Worm (Caenorhabditis elegans) whole organism, late embryonic: ENCODE data around the gene R07E5.11.

Source experiments
- C08G9.2 ChIP-seq: sonication (generic microtip); optimal IDR thresholded peaks from 2 replicates; lab custom pipeline; 2016; ENCODE audit warnings: mild to moderate bottlenecking, missing genetic modification characterization, moderate library complexity, missing compliant biosample characterization
- C38D4.7 ChIP-seq: fragments of 200-800 bp; sonication (Bioruptor generic); optimal IDR thresholded peaks from 2 replicates; lab custom pipeline; 2018; ENCODE audit warnings: mild to moderate bottlenecking, missing genetic modification characterization, moderate library complexity, missing compliant biosample characterization
- K02D7.2 ChIP-seq: sonication (generic microtip); optimal IDR thresholded peaks from 2 replicates; lab custom pipeline; 2017; ENCODE audit warnings: mild to moderate bottlenecking, missing genetic modification characterization, missing compliant biosample characterization
- K09A11.1 ChIP-seq: sonication (generic microtip); optimal IDR thresholded peaks from 2 replicates; lab custom pipeline; 2017; ENCODE audit warnings: antibody characterized with exemption, mild to moderate bottlenecking, missing genetic modification characterization, missing compliant biosample characterization; ENCODE audit not compliant: insufficient read depth
- Y22D7AL.16 ChIP-seq: sonication (generic microtip); optimal IDR thresholded peaks from 2 replicates; lab custom pipeline; 2016; ENCODE audit warnings: missing genetic modification characterization, missing compliant biosample characterization
- ceh-14 ChIP-seq: sonication (generic microtip); optimal IDR thresholded peaks from 2 replicates; lab custom pipeline; 2016; ENCODE audit warnings: missing genotype, missing genetic modification characterization, missing compliant biosample characterization
- ceh-19 ChIP-seq: fragments of 200-800 bp; sonication (Bioruptor generic); optimal IDR thresholded peaks from 2 replicates; lab custom pipeline; 2018; ENCODE audit warnings: mild to moderate bottlenecking, missing genetic modification characterization, missing compliant biosample characterization
- ceh-2 ChIP-seq: sonication (generic microtip); optimal IDR thresholded peaks from 2 replicates; lab custom pipeline; 2016; ENCODE audit warnings: missing genotype, missing genetic modification characterization, missing compliant biosample characterization
- ceh-24 ChIP-seq: sonication (generic microtip); optimal IDR thresholded peaks from 2 replicates; lab custom pipeline; 2016; ENCODE audit warnings: mild to moderate bottlenecking, missing genetic modification characterization, missing compliant biosample characterization
- ceh-30 ChIP-seq: fragments of 150-350 bp; optimal IDR thresholded peaks from 2 replicates; lab custom pipeline; 2014; ENCODE audit warnings: missing biosample characterization, missing genetic modification characterization
- ceh-31 ChIP-seq: sonication (generic microtip); optimal IDR thresholded peaks from 2 replicates; lab custom pipeline; 2016; ENCODE audit warnings: missing genetic modification characterization, missing compliant biosample characterization
- ceh-34 ChIP-seq: sonication (generic microtip); optimal IDR thresholded peaks from 2 replicates; lab custom pipeline; 2016; ENCODE audit warnings: mild to moderate bottlenecking, missing genetic modification characterization, missing compliant biosample characterization
- ceh-45 ChIP-seq: fragments of 200-800 bp; sonication (Bioruptor generic); IDR thresholded peaks from 2 replicates; pipeline ENCODE4 v1.3.6; 2022; ENCODE audit warnings: missing genetic modification reagents, missing genetic modification characterization, missing compliant biosample characterization
- ceh-6 ChIP-seq: fragments of 200-800 bp; sonication (Bioruptor generic); optimal IDR thresholded peaks from 2 replicates; lab custom pipeline; 2018; ENCODE audit warnings: mild to moderate bottlenecking, missing genetic modification characterization, missing compliant biosample characterization
- che-1 ChIP-seq: sonication (generic microtip); optimal IDR thresholded peaks from 2 replicates; lab custom pipeline; 2016; ENCODE audit warnings: mild to moderate bottlenecking, missing genetic modification characterization, missing compliant biosample characterization
- dmd-4 ChIP-seq: sonication (generic microtip); optimal IDR thresholded peaks from 2 replicates; lab custom pipeline; 2016; ENCODE audit warnings: borderline replicate concordance, missing genetic modification characterization, missing compliant biosample characterization
- elt-2 ChIP-seq: sonication (generic microtip); optimal IDR thresholded peaks from 2 replicates; lab custom pipeline; 2016; ENCODE audit warnings: missing genetic modification reagents, missing genetic modification characterization, missing compliant biosample characterization
- fax-1 ChIP-seq: sonication (generic microtip); optimal IDR thresholded peaks from 2 replicates; lab custom pipeline; 2016; ENCODE audit warnings: missing genotype, missing genetic modification characterization, missing compliant biosample characterization
- fkh-10 ChIP-seq: fragments of 150-350 bp; optimal IDR thresholded peaks from 2 replicates; lab custom pipeline; 2014; ENCODE audit warnings: missing biosample characterization, missing genetic modification reagents, missing genetic modification characterization
- fkh-6 ChIP-seq: sonication (generic microtip); optimal IDR thresholded peaks from 2 replicates; lab custom pipeline; 2016; ENCODE audit warnings: missing genetic modification characterization, missing compliant biosample characterization
- hlh-15 ChIP-seq: sonication (generic microtip); optimal IDR thresholded peaks from 2 replicates; lab custom pipeline; 2016; ENCODE audit warnings: missing genetic modification characterization, missing compliant biosample characterization
- hlh-30 ChIP-seq: sonication (generic microtip); optimal IDR thresholded peaks from 2 replicates; lab custom pipeline; 2017; ENCODE audit warnings: antibody characterized with exemption, missing genetic modification characterization, missing compliant biosample characterization; ENCODE audit not compliant: insufficient read depth
- hlh-6 ChIP-seq: sonication (generic microtip); optimal IDR thresholded peaks from 2 replicates; lab custom pipeline; 2016; ENCODE audit warnings: missing genotype, missing genetic modification characterization, missing compliant biosample characterization
- lin-11 ChIP-seq: fragments of 200-800 bp; sonication (Bioruptor generic); optimal IDR thresholded peaks from 2 replicates; lab custom pipeline; 2018; ENCODE audit warnings: mild to moderate bottlenecking, missing genetic modification characterization, missing compliant biosample characterization
- madf-2 ChIP-seq: sonication (generic microtip); optimal IDR thresholded peaks from 2 replicates; lab custom pipeline; 2017; ENCODE audit warnings: missing genetic modification characterization, missing compliant biosample characterization
- nfya-1 ChIP-seq: sonication (generic microtip); optimal IDR thresholded peaks from 2 replicates; lab custom pipeline; 2017; ENCODE audit warnings: missing genetic modification characterization, mild to moderate bottlenecking, missing compliant biosample characterization, antibody characterized with exemption, moderate library complexity
- nhr-11 ChIP-seq: fragments of 150-350 bp; optimal IDR thresholded peaks from 2 replicates; lab custom pipeline; 2014; ENCODE audit warnings: missing biosample characterization, missing genetic modification characterization
- nhr-232 ChIP-seq: sonication (generic microtip); optimal IDR thresholded peaks from 2 replicates; lab custom pipeline; 2016; ENCODE audit warnings: missing genetic modification characterization, missing compliant biosample characterization
- npax-4 ChIP-seq: sonication (generic microtip); optimal IDR thresholded peaks from 2 replicates; lab custom pipeline; 2016; ENCODE audit warnings: missing genetic modification characterization, missing compliant biosample characterization
- pat-9 ChIP-seq: fragments of 200-800 bp; sonication (Bioruptor generic); optimal IDR thresholded peaks from 2 replicates; lab custom pipeline; 2018; ENCODE audit warnings: mild to moderate bottlenecking, missing genetic modification characterization, moderate library complexity, missing compliant biosample characterization
- pax-1 ChIP-seq: fragments of 150-350 bp; optimal IDR thresholded peaks from 2 replicates; lab custom pipeline; 2014; ENCODE audit warnings: missing biosample characterization, missing genetic modification characterization
- pha-2 ChIP-seq: sonication (generic microtip); optimal IDR thresholded peaks from 2 replicates; lab custom pipeline; 2017; ENCODE audit warnings: mild to moderate bottlenecking, missing genetic modification characterization, missing compliant biosample characterization
- ref-2 ChIP-seq: sonication (generic microtip); optimal IDR thresholded peaks from 2 replicates; lab custom pipeline; 2016; ENCODE audit warnings: missing genetic modification characterization, missing compliant biosample characterization
- sdc-2 ChIP-seq: sonication (generic microtip); optimal IDR thresholded peaks from 2 replicates; lab custom pipeline; 2016; ENCODE audit warnings: missing genotype, missing genetic modification characterization, missing compliant biosample characterization
- sox-2 ChIP-seq: fragments of 200-800 bp; sonication (Bioruptor generic); IDR thresholded peaks from 2 replicates; pipeline ENCODE4 v1.3.6; 2022; ENCODE audit warnings: missing genetic modification reagents, missing genetic modification characterization, missing compliant biosample characterization
- sox-4 ChIP-seq: sonication (generic microtip); optimal IDR thresholded peaks from 2 replicates; lab custom pipeline; 2017; ENCODE audit warnings: mild to moderate bottlenecking, missing genetic modification characterization, inconsistent platforms, missing compliant biosample characterization
- syd-9 ChIP-seq: sonication (generic microtip); optimal IDR thresholded peaks from 2 replicates; lab custom pipeline; 2016; ENCODE audit warnings: mild to moderate bottlenecking, missing genetic modification characterization, moderate library complexity, missing compliant biosample characterization
- tbx-2 ChIP-seq: sonication (generic microtip); optimal IDR thresholded peaks from 2 replicates; lab custom pipeline; 2016; ENCODE audit warnings: missing genetic modification characterization, missing compliant biosample characterization
- ttx-3 ChIP-seq: sonication (generic microtip); optimal IDR thresholded peaks from 2 replicates; lab custom pipeline; 2016; ENCODE audit warnings: missing genetic modification reagents, missing genetic modification characterization, missing compliant biosample characterization
- unc-3 ChIP-seq, 2 experiments: fragments of 200-800 bp in 1 of 2; sonication (Bioruptor generic) in 1 of 2; sonication (generic microtip) in 1 of 2; conservative IDR thresholded peaks in 1 of 2; optimal IDR thresholded peaks in 1 of 2; 2 replicates each; pipeline versions ENCODE4 v1.3.6 to Lab custom; 2016 to 2022; ENCODE audit warnings: missing compliant biosample characterization in 2 of 2, missing genetic modification characterization in 2 of 2, missing genetic modification reagents in 1 of 2
- unc-42 ChIP-seq: sonication (generic microtip); optimal IDR thresholded peaks from 2 replicates; lab custom pipeline; 2016; ENCODE audit warnings: missing genotype, missing genetic modification characterization, missing compliant biosample characterization
- unc-86 ChIP-seq: sonication (generic microtip); optimal IDR thresholded peaks from 2 replicates; lab custom pipeline; 2016; ENCODE audit warnings: missing genetic modification characterization, missing compliant biosample characterization
- zip-5 ChIP-seq: sonication (generic microtip); optimal IDR thresholded peaks from 2 replicates; lab custom pipeline; 2016; ENCODE audit warnings: missing genetic modification characterization, missing compliant biosample characterization
- ztf-16 ChIP-seq: sonication (generic microtip); optimal IDR thresholded peaks from 2 replicates; lab custom pipeline; 2017; ENCODE audit warnings: missing genetic modification characterization, missing compliant biosample characterization

R07E5.11 gene

DNA sequence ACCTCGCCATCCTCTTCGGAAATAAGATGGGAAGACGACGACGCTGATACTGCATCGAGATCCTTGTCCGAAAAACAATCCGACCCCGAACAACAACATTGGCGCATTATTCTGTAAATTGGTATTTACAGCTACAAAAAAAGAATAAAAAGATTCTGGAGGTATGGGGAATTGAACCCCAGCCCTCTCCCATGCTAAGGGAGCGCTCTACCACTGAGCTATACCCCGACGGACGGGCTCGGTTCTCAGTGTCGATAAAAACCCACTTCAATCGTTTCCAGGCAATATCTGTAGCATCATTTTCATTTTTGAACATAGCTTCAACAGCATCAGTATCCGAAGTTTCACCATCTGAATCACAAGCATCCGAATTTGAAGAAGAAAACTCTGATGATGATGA, 13.8 kb upstream of the R07E5.11 start (continued):
- TF ChIP-seq dmd-4 (tag; lab: Kevin White, UChicago), result no peak

DNA sequence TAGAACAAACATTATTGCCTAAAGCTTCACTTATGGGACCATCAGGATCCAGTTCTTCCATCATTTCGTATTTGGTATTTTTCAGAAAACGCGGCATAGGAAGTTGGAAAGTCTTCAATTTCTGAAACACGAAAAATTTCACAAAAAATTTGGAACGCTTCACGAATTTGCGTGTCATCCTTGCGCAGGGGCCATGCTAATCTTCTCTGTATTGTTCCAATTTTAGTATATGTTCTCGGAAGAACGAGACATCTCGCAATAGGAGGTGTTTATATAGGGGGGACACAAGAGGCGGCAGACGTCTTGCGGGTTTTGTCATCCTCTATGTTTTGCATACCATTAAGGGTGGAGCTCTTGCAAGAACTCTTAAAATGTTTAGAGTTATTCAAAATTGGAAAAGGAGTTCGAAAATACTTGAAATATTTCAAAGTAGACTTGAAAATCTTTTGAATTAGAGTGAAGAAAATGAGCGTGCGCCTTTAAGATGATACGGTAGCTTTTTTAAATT, 11.7 kb upstream of the R07E5.11 start:
- TF ChIP-seq fkh-6 (tag; lab: Kevin White, UChicago) (peak; percentile 62), C08G9.2 (tag; lab: Kevin White, UChicago) (peak; percentile 24), madf-2 (tag; lab: Kevin White, UChicago) (peak; percentile 33), ceh-14 (peak; percentile 43), unc-86 (tag; lab: Kevin White, UChicago) (peak; percentile 49), elt-2 (tag; lab: Kevin White, UChicago) (peak; percentile 57), ztf-16 (peak; percentile 17), ceh-45 (GFP tag; lab: Robert Waterston, UW) (peak; percentile 82), Y22D7AL.16 (tag; lab: Kevin White, UChicago) (peak; percentile 35), ceh-19 (peak; percentile 63), ttx-3 (tag; lab: Kevin White, UChicago) (peak; percentile 54), syd-9 (tag; lab: Kevin White, UChicago) (peak; percentile 22), sox-2 (GFP tag; lab: Robert Waterston, UW) (peak; percentile 91), ceh-34 (tag; lab: Kevin White, UChicago) (peak; percentile 32), ceh-24 (peak; percentile 40), K02D7.2 (tag; lab: Kevin White, UChicago) (peak; percentile 58), ref-2 (tag; lab: Kevin White, UChicago) (peak; percentile 44), tbx-2 (tag; lab: Kevin White, UChicago) (peak; percentile 7), zip-5 (tag; lab: Kevin White, UChicago) (peak; percentile 40), npax-4 (tag; lab: Kevin White, UChicago) (peak; percentile 48), dmd-4 (tag; lab: Kevin White, UChicago) (peak; percentile 24), fax-1 (tag; lab: Kevin White, UChicago) (peak; percentile 5), pat-9 (tag; lab: Kevin White, UChicago) (peak; percentile 66), che-1 (tag; lab: Kevin White, UChicago) (peak; percentile 73), lin-11 (tag; lab: Kevin White, UChicago) (peak; percentile 14), hlh-15 (tag; lab: Kevin White, UChicago) (peak; percentile 32), ceh-6 (GFP tag; lab: Kevin White, UChicago) (peak; percentile 42), C38D4.7 (GFP tag; lab: Kevin White, UChicago) (peak; percentile 70), nhr-232 (tag; lab: Kevin White, UChicago) (peak; percentile 53), pha-2 (tag; lab: Kevin White, UChicago) (peak; percentile 64), sdc-2 (tag; lab: Kevin White, UChicago) (peak; percentile 40), ceh-2 (tag; lab: Kevin White, UChicago) (peak; percentile 63), hlh-6 (tag; lab: Kevin White, UChicago) (peak; percentile 67), unc-3 (GFP tag; conservative IDR thresholded peaks at IDR 0.05; lab: Robert Waterston, UW) (peak; percentile 80), unc-3 (tag; optimal IDR thresholded peaks at IDR 0.05; lab: Kevin White, UChicago) (peak; percentile 17), sox-4 (peak; percentile 59)

DNA sequence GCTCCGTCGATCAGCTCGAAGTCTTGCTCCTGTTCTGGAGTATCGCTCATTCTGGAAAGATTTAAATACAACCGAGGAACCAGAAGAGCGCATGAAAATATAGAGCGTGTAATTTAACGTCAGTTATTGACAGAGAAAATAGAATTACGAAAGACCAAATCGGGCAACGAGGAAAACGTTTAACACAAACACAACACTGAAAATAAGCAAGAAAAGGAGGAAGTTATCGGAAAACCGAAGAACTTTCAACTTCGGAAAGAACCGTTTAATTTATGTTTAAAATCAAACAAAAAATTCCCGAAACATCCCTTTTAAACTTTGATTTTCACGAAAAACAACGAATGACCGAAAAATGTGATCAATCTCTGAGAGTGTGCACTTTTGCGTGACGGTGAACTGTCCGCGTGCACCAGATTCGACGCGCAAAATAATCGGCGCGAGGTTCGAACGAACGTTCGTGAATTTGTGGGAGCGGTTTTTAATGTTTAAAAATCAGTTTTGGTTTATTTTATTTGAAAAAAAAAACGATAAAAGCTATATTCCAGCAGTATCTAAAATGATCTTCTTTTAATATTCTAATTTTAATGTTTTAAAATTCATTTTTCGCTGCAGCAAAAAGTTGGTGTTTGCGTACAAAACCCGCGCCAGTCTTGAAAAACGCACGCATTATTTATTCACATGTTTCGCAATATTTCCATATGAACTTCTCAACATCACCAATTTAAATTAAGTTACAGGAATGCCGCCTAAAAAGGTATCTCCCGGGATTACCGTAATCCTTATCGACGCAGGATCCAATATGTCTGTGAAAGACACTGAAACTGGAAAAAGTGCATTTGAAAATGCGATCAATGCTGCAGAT, 4.3 kb upstream of the R07E5.11 start, which contains the start of the genes R07E5.7 and cku-80:
Gene R07E5.7 (minus strand): TSS at position 51 of the 862 bp plus-strand sequence.
Gene cku-80 (plus strand): TSS at position 732 of the 862 bp plus-strand sequence.
- TF ChIP-seq unc-3 (GFP tag; conservative IDR thresholded peaks at IDR 0.05; lab: Robert Waterston, UW) (no peak), unc-3 (tag; optimal IDR thresholded peaks at IDR 0.05; lab: Kevin White, UChicago) (no peak), ceh-30 (no peak), hlh-30 (tag; lab: Kevin White, UChicago) (peak; percentile 64), tbx-2 (tag; lab: Kevin White, UChicago) (no peak), elt-2 (tag; lab: Kevin White, UChicago) (peak; percentile 39), nhr-11 (tag; lab: Kevin White, UChicago) (no peak), lin-11 (tag; lab: Kevin White, UChicago) (no peak), npax-4 (tag; lab: Kevin White, UChicago) (no peak), sox-2 (GFP tag; lab: Robert Waterston, UW) (no peak), nfya-1 (peak; percentile 53), pax-1 (no peak), pat-9 (tag; lab: Kevin White, UChicago) (peak; percentile 12), ceh-31 (tag; lab: Kevin White, UChicago) (no peak), ceh-34 (tag; lab: Kevin White, UChicago) (peak; percentile 20), unc-42 (tag; lab: Kevin White, UChicago) (peak; percentile 17), fkh-10 (no peak), K09A11.1 (no peak), ceh-2 (tag; lab: Kevin White, UChicago) (no peak), nhr-232 (tag; lab: Kevin White, UChicago) (no peak), C08G9.2 (tag; lab: Kevin White, UChicago) (no peak)
